Fruit fly (Drosophila melanogaster) whole organism, embryonic: Measurements from ENCODE around the gene TwdlQ.

Source experiments
- BEAF-32 ChIP-seq: fragments of 200-800 bp; sonication (Bioruptor generic); optimal IDR thresholded peaks from 3 replicates; lab custom pipeline; 2017; ENCODE audit warnings: missing biosample characterization, missing genetic modification characterization, mild to moderate bottlenecking, moderate library complexity, missing genetic modification reagents
- CG10462 ChIP-seq: fragments of 200-800 bp; sonication (Bioruptor generic); optimal IDR thresholded peaks from 2 replicates; lab custom pipeline; 2016; ENCODE audit warnings: missing biosample characterization, missing genetic modification characterization
- CG10543 ChIP-seq: fragments of 200-800 bp; sonication (Bioruptor generic); optimal IDR thresholded peaks from 3 replicates; lab custom pipeline; 2017; ENCODE audit warnings: missing biosample characterization, mild to moderate bottlenecking, missing genetic modification characterization, moderate library complexity
- CG12219 ChIP-seq: fragments of 200-800 bp; sonication (Bioruptor generic); optimal IDR thresholded peaks from 3 replicates; lab custom pipeline; 2018; ENCODE audit warnings: missing biosample characterization, mild to moderate bottlenecking, missing genetic modification characterization
- CG13424 ChIP-seq: fragments of 200-800 bp; sonication (Bioruptor generic); optimal IDR thresholded peaks from 2 replicates; lab custom pipeline; 2019; ENCODE audit warnings: missing biosample characterization, mild to moderate bottlenecking, missing genetic modification characterization, moderate library complexity
- CG13624 ChIP-seq: fragments of 200-800 bp; sonication (Bioruptor generic); optimal IDR thresholded peaks from 2 replicates; lab custom pipeline; 2016; ENCODE audit warnings: missing biosample characterization, missing genetic modification characterization
- CG14965 ChIP-seq: fragments of 200-800 bp; sonication (Bioruptor generic); optimal IDR thresholded peaks from 2 replicates; lab custom pipeline; 2016; ENCODE audit warnings: missing biosample characterization, missing genetic modification characterization, borderline replicate concordance
- CG1529 ChIP-seq: fragments of 200-800 bp; sonication (Bioruptor generic); optimal IDR thresholded peaks from 3 replicates; lab custom pipeline; 2018; ENCODE audit warnings: missing biosample characterization, missing genetic modification characterization
- CG15514 ChIP-seq: fragments of 200-800 bp; sonication (Bioruptor generic); optimal IDR thresholded peaks from 3 replicates; lab custom pipeline; 2017; ENCODE audit warnings: missing biosample characterization, missing genetic modification characterization, mild to moderate bottlenecking, moderate library complexity, missing genetic modification reagents
- CG17829 ChIP-seq: fragments of 200-800 bp; optimal IDR thresholded peaks from 2 replicates; lab custom pipeline; 2019; ENCODE audit warnings: missing biosample characterization, mild to moderate bottlenecking, missing genetic modification characterization, moderate library complexity
- CG18599 ChIP-seq: fragments of 200-800 bp; sonication (Bioruptor generic); optimal IDR thresholded peaks from 3 replicates; lab custom pipeline; 2017; ENCODE audit warnings: missing biosample characterization, missing genetic modification characterization, mild to moderate bottlenecking, moderate library complexity, missing genetic modification reagents
- CG2202 ChIP-seq: fragments of 200-800 bp; sonication (Bioruptor generic); optimal IDR thresholded peaks from 2 replicates; lab custom pipeline; 2018; ENCODE audit warnings: missing biosample characterization, mild to moderate bottlenecking, missing genetic modification characterization
- CG7357 ChIP-seq: fragments of 200-800 bp; sonication (Bioruptor generic); IDR thresholded peaks from 3 replicates; pipeline ENCODE4 v1.3.6; 2022; ENCODE audit warnings: missing biosample characterization, missing genetic modification characterization
- CG8359 ChIP-seq: fragments of 200-800 bp; sonication (Bioruptor generic); optimal IDR thresholded peaks from 2 replicates; lab custom pipeline; 2017; ENCODE audit warnings: missing biosample characterization, mild to moderate bottlenecking, missing genetic modification characterization, borderline replicate concordance
- CG9727 ChIP-seq: fragments of 200-800 bp; sonication (Bioruptor generic); optimal IDR thresholded peaks from 3 replicates; lab custom pipeline; 2017; ENCODE audit warnings: missing biosample characterization, mild to moderate bottlenecking, missing genetic modification characterization
- Dfd ChIP-seq, 2 experiments: fragments of >200 bp; optimal IDR thresholded peaks; 2 replicates each; lab custom pipeline; 2017; ENCODE audit warnings: missing biosample characterization in 2 of 2, missing genetic modification characterization in 2 of 2
- Doc2 ChIP-seq: fragments of 200-800 bp; sonication (Bioruptor generic); IDR thresholded peaks from 2 replicates; pipeline ENCODE4 v1.3.6; 2022; ENCODE audit warnings: missing biosample characterization, missing genetic modification characterization
- Ets97D ChIP-seq: fragments of 200-800 bp; sonication (Bioruptor generic); optimal IDR thresholded peaks from 3 replicates; lab custom pipeline; 2016; ENCODE audit warnings: missing biosample characterization, missing genetic modification characterization
- Fer3 ChIP-seq: fragments of 200-800 bp; sonication (Bioruptor generic); optimal IDR thresholded peaks from 2 replicates; lab custom pipeline; 2018; ENCODE audit warnings: missing biosample characterization, mild to moderate bottlenecking, missing genetic modification characterization, moderate library complexity
- HLH3B ChIP-seq: fragments of 200-800 bp; sonication (Bioruptor generic); IDR thresholded peaks from 2 replicates; pipeline ENCODE4 v1.3.6; 2022; ENCODE audit warnings: missing biosample characterization, missing genetic modification characterization
- HLH54F ChIP-seq: fragments of 200-800 bp; sonication (Bioruptor generic); optimal IDR thresholded peaks from 3 replicates; lab custom pipeline; 2016; ENCODE audit warnings: missing biosample characterization, missing genetic modification characterization
- Hey ChIP-seq: fragments of 200-800 bp; sonication (Bioruptor generic); optimal IDR thresholded peaks from 3 replicates; lab custom pipeline; 2018; ENCODE audit warnings: missing biosample characterization, mild to moderate bottlenecking, missing genetic modification characterization
- Hmr ChIP-seq: fragments of 200-800 bp; sonication (Bioruptor generic); optimal IDR thresholded peaks from 3 replicates; lab custom pipeline; 2017; ENCODE audit warnings: mild to moderate bottlenecking, missing biosample characterization, missing genetic modification reagents, missing genetic modification characterization
- Hr39 ChIP-seq: fragments of >200 bp; optimal IDR thresholded peaks from 2 replicates; lab custom pipeline; 2017
- Mad ChIP-seq: fragments of 200-800 bp; sonication (Bioruptor generic); optimal IDR thresholded peaks from 2 replicates; lab custom pipeline; 2016; ENCODE audit warnings: missing biosample characterization, missing genetic modification characterization
- NC2β ChIP-seq: fragments of 200-800 bp; sonication (Bioruptor generic); optimal IDR thresholded peaks from 2 replicates; lab custom pipeline; 2016; ENCODE audit warnings: missing biosample characterization, missing genetic modification characterization
- Oaz ChIP-seq: fragments of 200-800 bp; sonication (Bioruptor generic); IDR thresholded peaks from 2 replicates; pipeline ENCODE4 v1.3.6; 2022; ENCODE audit warnings: missing biosample characterization, missing genetic modification characterization
- PHDP ChIP-seq: fragments of 200-800 bp; sonication (Bioruptor generic); optimal IDR thresholded peaks from 3 replicates; lab custom pipeline; 2018; ENCODE audit warnings: missing biosample characterization, mild to moderate bottlenecking, missing genetic modification characterization, moderate library complexity
- Poxn ChIP-seq: fragments of 200-800 bp; sonication (Bioruptor generic); IDR thresholded peaks from 2 replicates; pipeline ENCODE4 v1.3.6; 2022; ENCODE audit warnings: missing biosample characterization, missing genetic modification characterization
- Rx ChIP-seq: fragments of 200-800 bp; sonication (Bioruptor generic); IDR thresholded peaks from 2 replicates; pipeline ENCODE4 v1.3.6; 2022; ENCODE audit warnings: missing biosample characterization, missing genetic modification characterization
- Side ChIP-seq: fragments of 200-800 bp; sonication (Bioruptor generic); optimal IDR thresholded peaks from 2 replicates; lab custom pipeline; 2016; ENCODE audit warnings: missing biosample characterization, missing genetic modification characterization
- Sin3A ChIP-seq: fragments of >200 bp; optimal IDR thresholded peaks from 2 replicates; lab custom pipeline; 2018
- Ssrp ChIP-seq: fragments of 200-800 bp; sonication (Bioruptor generic); optimal IDR thresholded peaks from 2 replicates; lab custom pipeline; 2018; ENCODE audit warnings: missing biosample characterization, mild to moderate bottlenecking, missing genetic modification characterization, moderate library complexity
- Xbp1 ChIP-seq: fragments of 200-800 bp; sonication (Bioruptor generic); optimal IDR thresholded peaks from 3 replicates; lab custom pipeline; 2016; ENCODE audit warnings: missing biosample characterization, mild to moderate bottlenecking, missing genetic modification characterization
- YL-1 ChIP-seq: fragments of 200-800 bp; sonication (Bioruptor generic); optimal IDR thresholded peaks from 3 replicates; lab custom pipeline; 2017; ENCODE audit warnings: missing biosample characterization, mild to moderate bottlenecking, missing genetic modification characterization
- cas ChIP-seq: fragments of 200-800 bp; sonication (Bioruptor generic); IDR thresholded peaks from 2 replicates; pipeline ENCODE4 v1.3.6; 2022; ENCODE audit warnings: missing biosample characterization, missing genetic modification characterization
- corto ChIP-seq: fragments of 200-800 bp; sonication (Bioruptor generic); optimal IDR thresholded peaks from 2 replicates; lab custom pipeline; 2016; ENCODE audit warnings: missing biosample characterization, mild to moderate bottlenecking, missing genetic modification characterization, moderate library complexity
- dpn ChIP-seq, 2 experiments: fragments of 200-800 bp; sonication (Bioruptor generic); optimal IDR thresholded peaks; 3 replicates each; lab custom pipeline; 2016; ENCODE audit warnings: missing biosample characterization in 2 of 2, missing genetic modification characterization in 2 of 2
- dysf ChIP-seq: fragments of 200-800 bp; sonication (Bioruptor generic); IDR thresholded peaks from 3 replicates; pipeline ENCODE4 v1.3.6; 2022; ENCODE audit warnings: missing biosample characterization, missing genetic modification characterization
- emc ChIP-seq: fragments of 200-800 bp; sonication (Bioruptor generic); optimal IDR thresholded peaks from 2 replicates; lab custom pipeline; 2016; ENCODE audit warnings: missing biosample characterization, missing genetic modification characterization
- esg ChIP-seq: fragments of 200-800 bp; sonication (Bioruptor generic); conservative IDR thresholded peaks from 2 replicates; pipeline ENCODE4 v1.3.6; 2022; ENCODE audit warnings: missing biosample characterization, missing genetic modification characterization
- gcm2 ChIP-seq: fragments of 200-800 bp; sonication (Bioruptor generic); optimal IDR thresholded peaks from 2 replicates; lab custom pipeline; 2016; ENCODE audit warnings: missing biosample characterization, missing genetic modification characterization
- her ChIP-seq: fragments of 200-800 bp; sonication (Bioruptor generic); optimal IDR thresholded peaks from 2 replicates; lab custom pipeline; 2016; ENCODE audit warnings: missing biosample characterization, missing genetic modification characterization
- otp ChIP-seq: fragments of 200-800 bp; sonication (Bioruptor generic); IDR thresholded peaks from 3 replicates; pipeline ENCODE4, ENCODE4 v1.3.6; 2022; ENCODE audit warnings: missing biosample characterization, missing genetic modification characterization
- pb ChIP-seq: fragments of 200-800 bp; sonication (Bioruptor generic); optimal IDR thresholded peaks from 3 replicates; lab custom pipeline; 2016; ENCODE audit warnings: missing biosample characterization, missing genetic modification characterization
- prd ChIP-seq, 3 experiments: fragments of >200 bp in 2 of 3; fragments of 200-800 bp in 1 of 3; sonication (Bioruptor generic) in 1 of 3; optimal IDR thresholded peaks in 2 of 3; IDR thresholded peaks in 1 of 3; 2 replicates in 2 of 3; 3 replicates in 1 of 3; pipeline versions ENCODE4 v1.3.6 to Lab custom; 2017 to 2022; ENCODE audit warnings: missing biosample characterization in 1 of 3, missing genetic modification characterization in 1 of 3
- sc ChIP-seq, 3 experiments: fragments of >200 bp in 2 of 3; fragments of 200-800 bp in 1 of 3; sonication (Bioruptor generic) in 1 of 3; optimal IDR thresholded peaks; 2 replicates in 2 of 3; 3 replicates in 1 of 3; lab custom pipeline; 2017; ENCODE audit warnings: mild to moderate bottlenecking in 1 of 3, missing biosample characterization in 1 of 3, missing genetic modification characterization in 1 of 3, missing genetic modification reagents in 1 of 3
- schlank ChIP-seq: fragments of 200-800 bp; sonication (Bioruptor generic); optimal IDR thresholded peaks from 2 replicates; lab custom pipeline; 2018; ENCODE audit warnings: missing biosample characterization, mild to moderate bottlenecking, missing genetic modification characterization
- toy ChIP-seq: fragments of 200-800 bp; sonication (Bioruptor generic); IDR thresholded peaks from 2 replicates; pipeline ENCODE4 v1.3.6; 2022; ENCODE audit warnings: missing biosample characterization, missing genetic modification characterization
- vfl ChIP-seq: fragments of 200-800 bp; sonication (Bioruptor generic); optimal IDR thresholded peaks from 2 replicates; lab custom pipeline; 2016; ENCODE audit warnings: missing biosample characterization, missing genetic modification characterization

The TwdlQ gene

DNA sequence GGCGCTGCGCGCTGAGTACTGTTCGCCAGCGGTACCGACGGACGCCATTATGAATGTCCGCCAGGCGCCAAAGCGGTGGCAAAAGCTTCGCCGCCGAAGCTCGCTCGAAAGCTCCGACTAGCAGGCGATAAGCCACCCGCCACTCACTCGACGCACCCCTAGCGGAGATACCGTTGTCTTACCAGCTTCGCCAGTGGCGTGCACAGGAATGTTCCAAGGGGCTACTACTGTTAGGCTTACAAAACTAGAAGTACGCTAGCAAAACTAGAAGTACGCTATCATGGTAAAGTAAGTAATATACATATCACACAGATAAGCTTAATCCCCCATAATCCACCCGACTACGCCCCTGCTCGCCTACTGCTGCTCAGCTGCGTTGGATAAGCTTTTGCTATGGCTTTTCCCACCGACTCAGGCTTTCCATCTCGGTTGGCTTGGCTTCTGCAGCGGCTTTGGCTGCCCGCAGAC is 20.8 kb upstream of the TwdlQ start, which contains the start of gene amon (continued):
- peak; percentile 96 for TF ChIP-seq CG15514 (GFP tag; lab: Kevin White, UChicago)
- TF ChIP-seq esg = peak; percentile 99
- peak; percentile 100 for TF ChIP-seq Hmr (GFP tag; lab: Kevin White, UChicago)
- peak; percentile 100 for TF ChIP-seq CG18599 (GFP tag; lab: Kevin White, UChicago)
- TF ChIP-seq gcm2 (GFP tag; lab: Kevin White, UChicago) = peak; percentile 96
- TF ChIP-seq YL-1 (GFP tag; lab: Kevin White, UChicago) = peak; percentile 90
- peak; percentile 98 for TF ChIP-seq Hey (tag; lab: Kevin White, UChicago)
- TF ChIP-seq Mad = peak; percentile 97
- TF ChIP-seq her (GFP tag; lab: Kevin White, UChicago) = peak; percentile 98
- TF ChIP-seq schlank (tag; lab: Kevin White, UChicago) = peak; percentile 99
- peak; percentile 36 for TF ChIP-seq BEAF-32 (GFP tag; lab: Kevin White, UChicago)
- TF ChIP-seq CG10462 (GFP tag; lab: Kevin White, UChicago) = peak; percentile 95
- peak; percentile 81 for TF ChIP-seq CG8359
- TF ChIP-seq Sin3A (lab: Kevin White, UChicago) = no peak
- peak; percentile 97 for TF ChIP-seq Doc2 (GFP tag; lab: Robert Waterston, UW)
- peak; percentile 97 for TF ChIP-seq toy
- no peak for TF ChIP-seq sc (optimal IDR thresholded peaks at IDR 0.05; lab: Kevin White, UChicago)
- TF ChIP-seq sc (GFP tag; optimal IDR thresholded peaks at IDR 0.05; lab: Kevin White, UChicago) = peak; percentile 89
- no peak for TF ChIP-seq Hr39 (lab: Kevin White, UChicago)
- TF ChIP-seq CG7357 = peak; percentile 96
- peak; percentile 99 for TF ChIP-seq vfl (GFP tag; lab: Kevin White, UChicago)
- TF ChIP-seq dysf = peak; percentile 99
- peak; percentile 98 for TF ChIP-seq otp (GFP tag; lab: Robert Waterston, UW)
- TF ChIP-seq pb = peak; percentile 98
- peak; percentile 99 for TF ChIP-seq Side (GFP tag; lab: Kevin White, UChicago)
- peak; percentile 92 for TF ChIP-seq Ssrp (tag; lab: Kevin White, UChicago)
- TF ChIP-seq Fer3 (tag; lab: Kevin White, UChicago) = peak; percentile 98
- TF ChIP-seq prd (optimal IDR thresholded peaks at IDR 0.05; lab: Kevin White, UChicago) = no peak
- TF ChIP-seq prd (GFP tag; IDR thresholded peaks at IDR 0.05; lab: Robert Waterston, UW) = peak; percentile 99
- TF ChIP-seq CG9727 (GFP tag; lab: Kevin White, UChicago) = peak; percentile 97
- TF ChIP-seq CG1529 (GFP tag; lab: Kevin White, UChicago) = peak; percentile 90
- TF ChIP-seq CG13424 (tag; lab: Kevin White, UChicago) = peak; percentile 98
- peak; percentile 61 for TF ChIP-seq CG2202 (tag; lab: Kevin White, UChicago)
- TF ChIP-seq CG17829 (tag; lab: Kevin White, UChicago) = peak; percentile 93
- peak; percentile 99 for TF ChIP-seq dpn (GFP tag; optimal IDR thresholded peaks at IDR 0.05; lab: Kevin White, UChicago)
- peak; percentile 98 for TF ChIP-seq Rx (GFP tag; lab: Robert Waterston, UW)
- peak; percentile 98 for TF ChIP-seq PHDP (tag; lab: Kevin White, UChicago)
- TF ChIP-seq cas (GFP tag; lab: Robert Waterston, UW) = peak; percentile 98
- TF ChIP-seq CG10543 (GFP tag; lab: Kevin White, UChicago) = peak; percentile 99
- peak in 1 of 2 experiments; percentile 94 for TF ChIP-seq Dfd (GFP tag; optimal IDR thresholded peaks at IDR 0.05; lab: Kevin White, UChicago)
- peak; percentile 85 for TF ChIP-seq CG14965 (GFP tag; lab: Kevin White, UChicago)
- TF ChIP-seq corto (GFP tag; lab: Kevin White, UChicago) = peak; percentile 61
- TF ChIP-seq Oaz (GFP tag; lab: Robert Waterston, UW) = peak; percentile 98
- peak; percentile 98 for TF ChIP-seq Poxn
- TF ChIP-seq NC2β = peak; percentile 94
- peak; percentile 95 for TF ChIP-seq Ets97D (GFP tag; lab: Kevin White, UChicago)
- peak; percentile 99 for TF ChIP-seq CG13624 (GFP tag; lab: Kevin White, UChicago)
- peak; percentile 99 for TF ChIP-seq Xbp1 (GFP tag; lab: Kevin White, UChicago)
- peak; percentile 99 for TF ChIP-seq emc
- peak; percentile 98 for TF ChIP-seq CG12219 (GFP tag; lab: Kevin White, UChicago)
- peak; percentile 99 for TF ChIP-seq HLH54F (GFP tag; lab: Kevin White, UChicago)
- peak; percentile 98 for TF ChIP-seq HLH3B (GFP tag; lab: Robert Waterston, UW)
